Worm (Caenorhabditis elegans): ENCODE data around the gene K04D7.6.

K04D7.6 gene

DNA sequence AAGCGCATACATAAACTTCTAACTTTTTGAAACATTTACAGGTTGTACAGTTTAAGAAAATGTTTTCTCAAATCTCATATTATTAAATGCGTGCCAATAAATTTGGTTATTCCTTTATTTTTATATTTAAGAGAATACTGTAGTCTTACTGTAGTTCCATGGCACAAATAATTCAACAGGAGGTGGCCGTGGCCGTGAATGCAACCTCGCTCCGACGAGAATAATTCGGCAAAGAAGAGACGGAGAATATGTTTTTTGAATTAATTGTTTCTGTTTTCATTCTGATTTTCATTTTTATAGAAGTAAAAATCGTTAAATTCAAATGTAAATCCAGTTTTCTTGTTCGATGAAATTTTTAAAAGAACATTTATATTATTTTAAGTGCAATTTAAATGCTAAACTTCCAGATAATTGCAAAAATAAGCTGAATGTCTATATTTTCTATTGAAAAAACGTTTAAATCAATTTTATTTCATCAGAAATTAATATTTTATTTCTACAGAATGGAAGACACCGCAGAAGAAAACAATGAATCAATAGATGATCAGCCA, 8.7 kb downstream of the K04D7.6 start, which contains the start of gene gon-4 (continued):
- no peak for TF ChIP-seq hlh-4 (tag; optimal IDR thresholded peaks at IDR 0.05)
- no peak for TF ChIP-seq fkh-4 (tag; optimal IDR thresholded peaks at IDR 0.05; ENCODE audit: borderline replicate concordance)
- TF ChIP-seq lir-3 (tag; optimal IDR thresholded peaks at IDR 0.05; ENCODE audit: poor library complexity), result no peak
- no peak for TF ChIP-seq ces-1 (GFP tag; optimal IDR thresholded peaks at IDR 0.05)
- no peak for TF ChIP-seq unc-130 (tag; optimal IDR thresholded peaks at IDR 0.05)
- peak; percentile 9 for TF ChIP-seq C16A3.4 (tag; optimal IDR thresholded peaks at IDR 0.05)
- no peak for TF ChIP-seq grh-1 (GFP tag; IDR thresholded peaks at IDR 0.05)
- TF ChIP-seq alr-1 (tag; optimal IDR thresholded peaks at IDR 0.05; ENCODE audit: borderline replicate concordance), result no peak
- peak in 1 of 2 experiments; percentile 6 for TF ChIP-seq lin-35 (GFP tag; optimal IDR thresholded peaks at IDR 0.05)
- TF ChIP-seq swsn-7 (tag; optimal IDR thresholded peaks at IDR 0.05), result no peak
- TF ChIP-seq hlh-17 (GFP tag; optimal IDR thresholded peaks at IDR 0.05; ENCODE audit: borderline replicate concordance), result no peak
- no peak for TF ChIP-seq lin-13 (GFP tag; optimal IDR thresholded peaks at IDR 0.05)
- peak in 2 of 3 experiments; percentile 37 to 65 for TF ChIP-seq dpl-1 (GFP tag; optimal IDR thresholded peaks at IDR 0.05)
- no peak for TF ChIP-seq fos-1 (tag; optimal IDR thresholded peaks at IDR 0.05)
- TF ChIP-seq snpc-4 (tag; optimal IDR thresholded peaks at IDR 0.05), result no peak
- TF ChIP-seq aly-2 (tag; optimal IDR thresholded peaks at IDR 0.05), result no peak
- no peak for TF ChIP-seq xbp-1 (tag; optimal IDR thresholded peaks at IDR 0.05)
- TF ChIP-seq unc-30 (tag; optimal IDR thresholded peaks at IDR 0.05), result no peak
- peak; percentile 29 to 40 for TF ChIP-seq efl-1 (optimal IDR thresholded peaks at IDR 0.05)
- TF ChIP-seq efl-1 (GFP tag; optimal IDR thresholded peaks at IDR 0.05 in 1 of 2), result peak; percentile 57 to 91
- no peak for TF ChIP-seq F16B12.6 (tag; optimal IDR thresholded peaks at IDR 0.05)

DNA sequence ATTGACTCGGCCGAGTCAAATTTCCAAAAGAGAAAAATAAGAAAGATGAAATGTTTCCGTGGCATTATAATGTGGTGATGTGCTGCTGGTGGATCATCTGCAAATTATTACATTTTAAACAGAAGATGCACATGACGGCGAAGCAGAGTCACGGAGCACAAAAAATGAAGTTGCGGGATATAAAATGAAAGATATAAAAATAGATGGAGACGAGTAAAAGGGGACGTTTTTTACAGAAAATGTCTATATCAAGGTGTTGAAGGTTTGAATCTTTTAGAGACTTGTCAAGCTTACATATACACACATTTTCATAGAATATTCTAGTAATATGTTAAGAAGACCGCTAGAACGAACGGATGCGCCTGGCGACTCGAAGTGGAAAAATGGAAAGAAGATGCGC, 11.7 kb downstream of the K04D7.6 start, which contains the start of gene ptrg-1:
ptrg-1 (minus strand) TSS at position 101 of the 400 bp plus-strand sequence.
- TF ChIP-seq ztf-4 (tag; optimal IDR thresholded peaks at IDR 0.05), result no peak
- TF ChIP-seq mab-9 (GFP tag; IDR thresholded peaks at IDR 0.05), result no peak
- no peak for TF ChIP-seq zip-4 (GFP tag; optimal IDR thresholded peaks at IDR 0.05)
- no peak for TF ChIP-seq lin-39 (tag; optimal IDR thresholded peaks at IDR 0.05)
- no peak for TF ChIP-seq sup-37 (GFP tag; optimal IDR thresholded peaks at IDR 0.05)
- no peak for TF ChIP-seq snpc-4 (tag; optimal IDR thresholded peaks at IDR 0.05)
- TF ChIP-seq elt-3 (tag; optimal IDR thresholded peaks at IDR 0.05), result no peak
- TF ChIP-seq nhr-90 (tag; optimal IDR thresholded peaks at IDR 0.05; ENCODE audit: poor library complexity), result no peak
- TF ChIP-seq ama-1 (optimal IDR thresholded peaks at IDR 0.05), result no peak
- TF ChIP-seq nhr-85 (tag), result no peak
- no peak for TF ChIP-seq mdl-1 (tag; optimal IDR thresholded peaks at IDR 0.05)
- TF ChIP-seq ceh-63 (GFP tag; optimal IDR thresholded peaks at IDR 0.05), result no peak
- no peak for TF ChIP-seq isw-1 (GFP tag; IDR thresholded peaks at IDR 0.05)
- TF ChIP-seq egl-13 (tag; optimal IDR thresholded peaks at IDR 0.05), result no peak
- TF ChIP-seq pqm-1 (tag; optimal IDR thresholded peaks at IDR 0.05), result no peak
- no peak for TF ChIP-seq nhr-71 (tag; optimal IDR thresholded peaks at IDR 0.05)
- no peak for TF ChIP-seq fos-1 (tag; optimal IDR thresholded peaks at IDR 0.05)
- TF ChIP-seq swsn-7 (tag; optimal IDR thresholded peaks at IDR 0.05), result no peak

DNA sequence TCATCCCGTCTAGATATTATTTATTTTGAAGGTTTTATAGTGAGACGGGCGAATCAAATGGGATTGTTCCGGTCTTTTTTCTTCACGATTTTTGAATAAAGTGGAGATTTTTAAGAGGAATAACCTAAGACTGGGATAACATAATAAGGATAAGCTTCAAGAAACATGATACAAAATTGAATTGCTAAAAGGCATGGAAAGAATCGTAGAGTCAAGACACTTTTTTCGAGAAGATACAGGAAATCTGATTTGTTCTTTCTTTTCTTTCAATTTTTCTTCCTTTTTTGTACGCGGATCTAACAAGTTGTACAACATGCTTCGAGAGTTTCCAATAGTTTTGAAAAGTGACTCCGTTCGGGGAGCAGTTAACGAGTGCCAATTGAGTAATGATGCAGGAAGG, 14.6 kb downstream of the K04D7.6 start:
- TF ChIP-seq lin-14 (GFP tag; optimal IDR thresholded peaks at IDR 0.05) (peak; percentile 20), swsn-7 (tag; optimal IDR thresholded peaks at IDR 0.05) (no peak), fkh-10 (GFP tag; optimal IDR thresholded peaks at IDR 0.05) (peak; percentile 79)

DNA sequence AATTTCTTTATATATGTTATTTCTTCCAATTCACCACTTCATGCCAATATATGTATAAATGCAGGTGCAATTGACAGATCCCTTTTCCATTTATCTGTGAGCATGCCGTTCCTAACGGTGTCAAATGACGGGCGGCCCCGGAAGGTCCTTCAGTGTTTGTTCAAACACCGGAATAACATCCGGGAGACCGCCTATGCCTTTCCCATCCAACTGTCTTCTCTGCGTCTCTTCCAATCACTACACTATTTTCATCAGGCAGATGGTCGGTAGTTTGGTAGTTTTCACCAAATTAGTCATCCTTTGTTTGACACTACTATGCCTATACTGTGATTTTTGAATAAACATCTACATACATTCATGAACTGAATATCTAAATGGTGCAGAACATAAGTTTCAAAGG, 15.5 kb downstream of the K04D7.6 start:
- no peak for TF ChIP-seq pqm-1 (tag; optimal IDR thresholded peaks at IDR 0.05)
- TF ChIP-seq efl-1 (optimal IDR thresholded peaks at IDR 0.05), result no peak
- TF ChIP-seq efl-1 (GFP tag; optimal IDR thresholded peaks at IDR 0.05 in 1 of 2), result peak in 1 of 2 experiments; percentile 69

Measured in whole organism, L1 larva.